Worm (Caenorhabditis elegans) whole organism, midembryonic: ENCODE results near the gene wht-8.
A peak's percentile ranks its signal among the peaks of the same experiment; 100 is the strongest.

Experiments used
- tab-1 ChIP-seq: fragments of 200-800 bp; sonication (Bioruptor generic); IDR thresholded peaks from 2 replicates; pipeline ENCODE4 v1.3.6; 2022; ENCODE audit warnings: missing genetic modification characterization, missing compliant biosample characterization
- ztf-29 ChIP-seq: fragments of 200-800 bp; sonication (Bioruptor generic); IDR thresholded peaks from 2 replicates; pipeline ENCODE4 v1.3.6; 2022; ENCODE audit warnings: missing genetic modification reagents, missing genetic modification characterization, missing compliant biosample characterization

ce11 chrIII:11194123-11194522, 24.5 kb upstream of the wht-8 start:
- no peak for TF ChIP-seq tab-1 (GFP tag; lab: Robert Waterston, UW)
- TF ChIP-seq ztf-29 (GFP tag; lab: Robert Waterston, UW), result 0 out of 2 replicates have a peak, but pooled peaks have one; percentile 29
